Worm (Caenorhabditis elegans): Measurements from ENCODE around the gene C01B10.44.

DNA sequence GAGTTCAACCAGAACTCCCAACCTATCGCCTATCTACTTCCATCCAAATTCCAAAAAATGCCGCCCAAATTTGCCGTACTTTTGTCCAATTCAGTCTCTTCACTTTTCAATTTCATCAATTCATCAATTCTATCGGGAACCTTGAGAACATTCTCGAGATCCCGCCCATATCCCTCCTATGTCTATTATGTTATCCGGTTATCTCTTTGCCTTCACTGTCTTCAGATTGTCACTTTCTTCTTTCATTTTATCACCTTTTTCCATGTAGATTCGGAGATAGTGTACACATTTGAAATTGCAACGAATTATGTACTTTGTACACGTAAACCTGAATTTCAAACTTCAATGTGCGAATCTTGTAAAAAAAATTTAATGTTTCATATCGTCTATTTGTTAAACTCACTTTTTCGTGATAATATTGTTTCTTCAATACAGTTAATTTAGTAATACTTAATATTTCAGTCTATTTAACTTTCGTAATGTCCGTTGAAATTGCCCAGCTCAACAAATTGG lies 34.1 kb downstream of the C01B10.44 start, which contains the start of gene C01B10.11:
- TF ChIP-seq flt-1 (GFP tag; IDR thresholded peaks at IDR 0.05) (no peak), sea-1 (GFP tag; conservative IDR thresholded peaks at IDR 0.05) (no peak), tra-4 (tag; optimal IDR thresholded peaks at IDR 0.05) (no peak), aly-1 (tag; optimal IDR thresholded peaks at IDR 0.05) (no peak), ama-1 (optimal IDR thresholded peaks at IDR 0.05) (no peak), tbx-11 (GFP tag; IDR thresholded peaks at IDR 0.05) (no peak), pes-1 (GFP tag; IDR thresholded peaks at IDR 0.05) (no peak), hnd-1 (tag; optimal IDR thresholded peaks at IDR 0.05) (no peak), ets-7 (tag; optimal IDR thresholded peaks at IDR 0.05) (no peak), F13C5.2 (tag; optimal IDR thresholded peaks at IDR 0.05) (no peak), ceh-36 (tag; optimal IDR thresholded peaks at IDR 0.05) (no peak), B0310.2 (tag; optimal IDR thresholded peaks at IDR 0.05) (no peak), tbx-37 (GFP tag; conservative IDR thresholded peaks at IDR 0.05) (no peak)
